Worm (Caenorhabditis elegans) whole organism, L3 larva: Measurements from ENCODE around the gene F59A6.10.
A peak's percentile ranks its signal among the peaks of the same experiment; 100 is the strongest.

ENCODE experiments used
- R02D3.7 ChIP-seq: fragments of 150-350 bp; optimal IDR thresholded peaks from 2 replicates; lab custom pipeline; 2014; ENCODE audit warnings: missing biosample characterization, missing genetic modification characterization
- ZK546.5 ChIP-seq: sonication (generic microtip); optimal IDR thresholded peaks from 2 replicates; lab custom pipeline; 2017; ENCODE audit warnings: missing biosample characterization, missing genetic modification characterization
- aly-2 ChIP-seq: fragments of 150-350 bp; optimal IDR thresholded peaks from 2 replicates; lab custom pipeline; 2014; ENCODE audit warnings: missing biosample characterization, missing genetic modification characterization
- ama-1 ChIP-seq: fragments of 150-350 bp; optimal IDR thresholded peaks from 2 replicates; lab custom pipeline; 2018
- ceh-16 ChIP-seq: sonication (generic microtip); optimal IDR thresholded peaks from 2 replicates; lab custom pipeline; 2017; ENCODE audit warnings: missing biosample characterization, missing genetic modification characterization
- ceh-28 ChIP-seq: fragments of 150-350 bp; optimal IDR thresholded peaks from 2 replicates; lab custom pipeline; 2014; ENCODE audit warnings: missing biosample characterization, missing genetic modification reagents, missing genetic modification characterization
- ceh-82 ChIP-seq: fragments of 150-350 bp; optimal IDR thresholded peaks from 2 replicates; lab custom pipeline; 2014; ENCODE audit warnings: missing biosample characterization, missing genetic modification characterization
- ceh-9 ChIP-seq: sonication (generic microtip); optimal IDR thresholded peaks from 2 replicates; lab custom pipeline; 2018; ENCODE audit warnings: missing biosample characterization, missing genetic modification characterization
- daf-12 ChIP-seq: fragments of 150-350 bp; optimal IDR thresholded peaks from 2 replicates; lab custom pipeline; 2014; ENCODE audit warnings: missing biosample characterization, missing genetic modification reagents, missing genetic modification characterization
- egl-27 ChIP-seq: sonication (generic microtip); optimal IDR thresholded peaks from 4 replicates; lab custom pipeline; 2017; ENCODE audit warnings: missing biosample characterization, missing genetic modification reagents, missing genetic modification characterization
- egl-5 ChIP-seq: fragments of 150-350 bp; optimal IDR thresholded peaks from 2 replicates; lab custom pipeline; 2017; ENCODE audit warnings: missing biosample characterization, missing genetic modification reagents, missing genetic modification characterization, inconsistent platforms
- elt-1 ChIP-seq: fragments of 150-350 bp; optimal IDR thresholded peaks from 2 replicates; lab custom pipeline; 2014; ENCODE audit warnings: missing biosample characterization, missing genetic modification characterization
- elt-2 ChIP-seq: sonication (generic microtip); optimal IDR thresholded peaks from 2 replicates; lab custom pipeline; 2016; ENCODE audit warnings: missing genetic modification reagents, mild to moderate bottlenecking, missing genetic modification characterization, missing compliant biosample characterization
- elt-3 ChIP-seq, 3 experiments: fragments of 150-350 bp in 1 of 3; sonication (generic microtip) in 2 of 3; optimal IDR thresholded peaks; 2 replicates in 2 of 3; 4 replicates in 1 of 3; lab custom pipeline; 2014 to 2017; ENCODE audit warnings: missing biosample characterization in 3 of 3, missing genetic modification characterization in 3 of 3
- eor-1 ChIP-seq, 2 experiments: fragments of 150-350 bp; optimal IDR thresholded peaks; 2 replicates each; lab custom pipeline; 2014 to 2018; ENCODE audit warnings: missing biosample characterization in 2 of 2, missing genetic modification characterization in 2 of 2
- fkh-10 ChIP-seq: sonication (generic microtip); optimal IDR thresholded peaks from 2 replicates; lab custom pipeline; 2017; ENCODE audit warnings: missing biosample characterization, missing genetic modification reagents, missing genetic modification characterization
- fkh-2 ChIP-seq: fragments of 150-350 bp; optimal IDR thresholded peaks from 2 replicates; lab custom pipeline; 2014; ENCODE audit warnings: missing biosample characterization, missing genetic modification reagents, missing genetic modification characterization
- fos-1 ChIP-seq: fragments of 150-350 bp; optimal IDR thresholded peaks from 2 replicates; lab custom pipeline; 2014; ENCODE audit warnings: missing biosample characterization, missing genetic modification characterization
- hmg-11 ChIP-seq: sonication (generic microtip); optimal IDR thresholded peaks from 2 replicates; lab custom pipeline; 2016; ENCODE audit warnings: missing genetic modification characterization, missing compliant biosample characterization
- jun-1 ChIP-seq: fragments of 150-350 bp; optimal IDR thresholded peaks from 2 replicates; lab custom pipeline; 2014; ENCODE audit warnings: missing biosample characterization, missing genetic modification reagents, missing genetic modification characterization
- lin-15B ChIP-seq: fragments of 150-350 bp; optimal IDR thresholded peaks from 2 replicates; lab custom pipeline; 2014; ENCODE audit warnings: missing biosample characterization, missing genetic modification characterization
- lin-39 ChIP-seq: fragments of 150-350 bp; optimal IDR thresholded peaks from 2 replicates; lab custom pipeline; 2018; ENCODE audit warnings: missing biosample characterization, missing genetic modification reagents, missing genetic modification characterization
- lsy-12 ChIP-seq: sonication (generic microtip); optimal IDR thresholded peaks from 2 replicates; lab custom pipeline; 2016; ENCODE audit warnings: mild to moderate bottlenecking, missing genetic modification characterization, missing compliant biosample characterization
- mdl-1 ChIP-seq: fragments of 150-350 bp; optimal IDR thresholded peaks from 2 replicates; lab custom pipeline; 2014; ENCODE audit warnings: missing biosample characterization, missing genetic modification characterization
- mml-1 ChIP-seq: fragments of 150-350 bp; sonication (generic microtip); optimal IDR thresholded peaks from 3 replicates; lab custom pipeline; 2014; ENCODE audit warnings: missing biosample characterization, missing genetic modification characterization
- nfya-1 ChIP-seq: sonication (generic microtip); optimal IDR thresholded peaks from 2 replicates; lab custom pipeline; 2017; ENCODE audit warnings: missing genetic modification characterization, mild to moderate bottlenecking, missing compliant biosample characterization, antibody characterized with exemption, moderate library complexity; ENCODE audit not compliant: insufficient read depth
- nhr-11 ChIP-seq: fragments of 150-350 bp; optimal IDR thresholded peaks from 2 replicates; lab custom pipeline; 2014; ENCODE audit warnings: missing biosample characterization, missing genetic modification characterization
- nhr-12 ChIP-seq: fragments of 150-350 bp; optimal IDR thresholded peaks from 2 replicates; lab custom pipeline; 2014; ENCODE audit warnings: missing biosample characterization, missing genetic modification characterization
- nhr-23 ChIP-seq: fragments of 150-350 bp; optimal IDR thresholded peaks from 2 replicates; lab custom pipeline; 2014; ENCODE audit warnings: missing biosample characterization, missing genetic modification reagents, missing genetic modification characterization
- nhr-237 ChIP-seq: fragments of 150-350 bp; optimal IDR thresholded peaks from 2 replicates; lab custom pipeline; 2014; ENCODE audit warnings: missing biosample characterization, missing genetic modification characterization
- nhr-25 ChIP-seq: sonication (generic microtip); optimal IDR thresholded peaks from 2 replicates; lab custom pipeline; 2017; ENCODE audit warnings: missing biosample characterization, missing genetic modification characterization
- nhr-28 ChIP-seq: fragments of 150-350 bp; optimal IDR thresholded peaks from 2 replicates; lab custom pipeline; 2014; ENCODE audit warnings: missing biosample characterization, missing genetic modification characterization
- nhr-43 ChIP-seq: sonication (generic microtip); optimal IDR thresholded peaks from 2 replicates; lab custom pipeline; 2016; ENCODE audit warnings: mild to moderate bottlenecking, missing genetic modification characterization, missing compliant biosample characterization; ENCODE audit not compliant: poor library complexity, severe bottlenecking
- nhr-67 ChIP-seq: fragments of 150-350 bp; optimal IDR thresholded peaks from 2 replicates; lab custom pipeline; 2014; ENCODE audit warnings: missing biosample characterization, missing genetic modification characterization
- nhr-76 ChIP-seq: fragments of 150-350 bp; sonication (generic microtip); optimal IDR thresholded peaks from 5 replicates; lab custom pipeline; 2014; ENCODE audit warnings: missing biosample characterization, missing genetic modification characterization
- nhr-77 ChIP-seq: fragments of 150-350 bp; optimal IDR thresholded peaks from 2 replicates; lab custom pipeline; 2014; ENCODE audit warnings: missing biosample characterization, missing genetic modification characterization
- pha-4 ChIP-seq: fragments of 150-350 bp; optimal IDR thresholded peaks from 2 replicates; lab custom pipeline; 2014; ENCODE audit warnings: missing biosample characterization, missing genetic modification reagents, missing genetic modification characterization
- pqm-1 ChIP-seq: fragments of 150-350 bp; optimal IDR thresholded peaks from 2 replicates; lab custom pipeline; 2017; ENCODE audit warnings: missing biosample characterization, missing genetic modification characterization, inconsistent platforms
- sea-2 ChIP-seq: fragments of 150-350 bp; sonication (generic microtip); optimal IDR thresholded peaks from 4 replicates; lab custom pipeline; 2014; ENCODE audit warnings: missing biosample characterization, missing genetic modification reagents, missing genetic modification characterization
- skn-1 ChIP-seq: fragments of 150-350 bp; optimal IDR thresholded peaks from 2 replicates; lab custom pipeline; 2014; ENCODE audit warnings: missing biosample characterization, missing genetic modification characterization
- snpc-4 ChIP-seq: fragments of 150-350 bp; optimal IDR thresholded peaks from 2 replicates; lab custom pipeline; 2014; ENCODE audit warnings: missing biosample characterization, missing genetic modification characterization
- tbx-2 ChIP-seq: sonication (generic microtip); optimal IDR thresholded peaks from 2 replicates; lab custom pipeline; 2016; ENCODE audit warnings: mild to moderate bottlenecking, missing genetic modification characterization, missing compliant biosample characterization
- unc-39 ChIP-seq: sonication (generic microtip); optimal IDR thresholded peaks from 4 replicates; lab custom pipeline; 2017; ENCODE audit warnings: missing biosample characterization, missing genetic modification characterization
- unc-62 ChIP-seq: fragments of 150-350 bp; sonication (generic microtip); optimal IDR thresholded peaks from 4 replicates; lab custom pipeline; 2014; ENCODE audit warnings: missing biosample characterization, missing genetic modification reagents, missing genetic modification characterization
- zag-1 ChIP-seq: fragments of 150-350 bp; optimal IDR thresholded peaks from 2 replicates; lab custom pipeline; 2014; ENCODE audit warnings: missing biosample characterization, missing genetic modification characterization
- ztf-11 ChIP-seq: fragments of 150-350 bp; optimal IDR thresholded peaks from 2 replicates; lab custom pipeline; 2014; ENCODE audit warnings: missing biosample characterization, missing genetic modification characterization
- ztf-4 ChIP-seq: fragments of 150-350 bp; optimal IDR thresholded peaks from 2 replicates; lab custom pipeline; 2014; ENCODE audit warnings: missing biosample characterization, missing genetic modification characterization

Gene F59A6.10

ce11 chrII:4998657-4999056, 5.1 kb upstream of the F59A6.10 start, which contains the start of gene F59A6.11:
TSS of gene F59A6.11 (minus strand) at chrII:4998757.
- no peak for TF ChIP-seq nhr-43 (tag; lab: Kevin White, UChicago)
- no peak for TF ChIP-seq tbx-2 (tag; lab: Kevin White, UChicago)

- TF ChIP-seq nfya-1 (tag; lab: Kevin White, UChicago) = no peak
- no peak for TF ChIP-seq snpc-4 (tag; lab: Kevin White, UChicago)
- TF ChIP-seq eor-1 (tag; optimal IDR thresholded peaks at IDR 0.05; lab: Kevin White, UChicago) = no peak
- no peak for TF ChIP-seq ceh-9 (tag; lab: Kevin White, UChicago)
- peak; percentile 79 for TF ChIP-seq skn-1 (tag; lab: Kevin White, UChicago)
- no peak for TF ChIP-seq zag-1 (tag; lab: Kevin White, UChicago)
- TF ChIP-seq elt-2 (tag; lab: Kevin White, UChicago) = no peak
- TF ChIP-seq nhr-43 (tag; lab: Kevin White, UChicago) = peak; percentile 90
- TF ChIP-seq ZK546.5 (tag; lab: Kevin White, UChicago) = no peak
- TF ChIP-seq unc-39 (tag; lab: Kevin White, UChicago) = no peak
- TF ChIP-seq nhr-76 (tag; lab: Kevin White, UChicago) = no peak
- peak; percentile 19 for TF ChIP-seq pqm-1 (tag; lab: Kevin White, UChicago)
- TF ChIP-seq ztf-4 (tag; lab: Kevin White, UChicago) = no peak
- no peak for TF ChIP-seq ama-1 (lab: Kevin White, UChicago)
- peak; percentile 89 for TF ChIP-seq nhr-25
- TF ChIP-seq daf-12 (tag; lab: Kevin White, UChicago) = no peak
- TF ChIP-seq fkh-10 (GFP tag; lab: Kevin White, UChicago) = peak; percentile 24
- TF ChIP-seq nhr-237 (tag; lab: Kevin White, UChicago) = no peak
- TF ChIP-seq ceh-28 = no peak
- peak; percentile 75 for TF ChIP-seq egl-5 (tag; lab: Kevin White, UChicago)
- TF ChIP-seq hmg-11 (tag; lab: Kevin White, UChicago) = no peak
- TF ChIP-seq egl-27 = no peak
- TF ChIP-seq ceh-16 (tag; lab: Kevin White, UChicago) = no peak
- no peak for TF ChIP-seq fkh-2
- no peak for TF ChIP-seq mdl-1
- TF ChIP-seq nhr-11 (tag; lab: Kevin White, UChicago) = no peak
- TF ChIP-seq unc-62 (GFP tag; lab: Kevin White, UChicago) = no peak
- no peak for TF ChIP-seq nhr-77 (tag; lab: Kevin White, UChicago)
- no peak for TF ChIP-seq elt-1
- TF ChIP-seq nhr-67 (tag; lab: Kevin White, UChicago) = peak; percentile 5
- no peak for TF ChIP-seq sea-2
- TF ChIP-seq ceh-82 = peak; percentile 75
- no peak for TF ChIP-seq fos-1 (tag; lab: Kevin White, UChicago)
- TF ChIP-seq R02D3.7 (tag; lab: Kevin White, UChicago) = peak; percentile 66
- peak; percentile 74 for TF ChIP-seq lin-15B
- TF ChIP-seq lin-39 = peak; percentile 51
- TF ChIP-seq tbx-2 (tag; lab: Kevin White, UChicago) = no peak
- TF ChIP-seq pha-4 (tag; lab: Kevin White, UChicago) = no peak
- no peak for TF ChIP-seq elt-3 (tag; optimal IDR thresholded peaks at IDR 0.05; lab: Kevin White, UChicago)
- TF ChIP-seq mml-1 (tag; lab: Kevin White, UChicago) = no peak
- peak; percentile 66 for TF ChIP-seq jun-1 (tag; lab: Kevin White, UChicago)
- no peak for TF ChIP-seq nhr-12 (tag; lab: Kevin White, UChicago)
- no peak for TF ChIP-seq nhr-28 (tag; lab: Kevin White, UChicago)
- TF ChIP-seq aly-2 (tag; lab: Kevin White, UChicago) = no peak
- TF ChIP-seq lsy-12 (tag; lab: Kevin White, UChicago) = peak; percentile 61
- peak; percentile 92 for TF ChIP-seq nhr-23 (tag; lab: Kevin White, UChicago)
- TF ChIP-seq ztf-11 (tag; lab: Kevin White, UChicago) = no peak
Measured at ce11 chrII:4999122-4999521, 4.6 kb upstream of the F59A6.10 start, which contains the start of gene citk-2. TSS of gene citk-2 (plus strand) at chrII:4999520.
